Worm (Caenorhabditis elegans) whole organism, L1 larva: Measurements from ENCODE around the gene ZK177.3.

Experiments
- C04F5.9 ChIP-seq: sonication (generic microtip); optimal IDR thresholded peaks from 2 replicates; lab custom pipeline; 2016; ENCODE audit warnings: missing genetic modification characterization, missing compliant biosample characterization
- C16A3.4 ChIP-seq: fragments of 150-350 bp; optimal IDR thresholded peaks from 2 replicates; lab custom pipeline; 2014; ENCODE audit warnings: missing biosample characterization, missing genetic modification characterization
- C34B4.2 ChIP-seq: sonication (generic microtip); optimal IDR thresholded peaks from 2 replicates; lab custom pipeline; 2017; ENCODE audit warnings: mild to moderate bottlenecking, missing genetic modification characterization, missing compliant biosample characterization
- F16B12.6 ChIP-seq: fragments of 150-350 bp; optimal IDR thresholded peaks from 2 replicates; lab custom pipeline; 2014; ENCODE audit warnings: missing biosample characterization, missing genetic modification characterization
- alr-1 ChIP-seq: fragments of 200-800 bp; sonication (Bioruptor generic); optimal IDR thresholded peaks from 2 replicates; lab custom pipeline; 2018; ENCODE audit warnings: borderline replicate concordance, mild to moderate bottlenecking, missing genetic modification characterization, missing compliant biosample characterization
- ama-1 ChIP-seq: fragments of 150-350 bp; optimal IDR thresholded peaks from 2 replicates; lab custom pipeline; 2014
- blmp-1 ChIP-seq: fragments of 150-350 bp; optimal IDR thresholded peaks from 2 replicates; lab custom pipeline; 2014; ENCODE audit warnings: missing biosample characterization, missing genetic modification characterization
- ceh-63 ChIP-seq: fragments of 200-800 bp; sonication (Bioruptor generic); optimal IDR thresholded peaks from 2 replicates; lab custom pipeline; 2018; ENCODE audit warnings: mild to moderate bottlenecking, missing genetic modification characterization, missing compliant biosample characterization
- dpl-1 ChIP-seq, 3 experiments: fragments of 150-350 bp in 2 of 3; sonication (generic microtip) in 1 of 3; optimal IDR thresholded peaks; 2 replicates each; lab custom pipeline; 2014 to 2017; ENCODE audit warnings: missing biosample characterization in 3 of 3, missing genetic modification characterization in 3 of 3, missing genetic modification reagents in 3 of 3
- efl-1 ChIP-seq, 4 experiments: fragments of 150-350 bp; optimal IDR thresholded peaks in 3 of 4; peaks in 1 of 4; 1 replicate in 1 of 4; 2 replicates in 3 of 4; lab custom pipeline; 2014; ENCODE audit warnings: missing biosample characterization in 2 of 4, missing genetic modification characterization in 2 of 4, missing genetic modification reagents in 2 of 4
- egl-13 ChIP-seq: sonication (generic microtip); optimal IDR thresholded peaks from 2 replicates; lab custom pipeline; 2016; ENCODE audit warnings: missing genotype, missing genetic modification reagents, missing genetic modification characterization, missing compliant biosample characterization
- elt-3 ChIP-seq, 6 experiments: fragments of 150-350 bp in 1 of 6; sonication (generic microtip); optimal IDR thresholded peaks; 2 replicates each; lab custom pipeline; 2017 to 2018; ENCODE audit warnings: missing biosample characterization in 6 of 6, missing genetic modification characterization in 6 of 6, inconsistent platforms in 1 of 6
- fkh-10 ChIP-seq: sonication (generic microtip); optimal IDR thresholded peaks from 2 replicates; lab custom pipeline; 2017; ENCODE audit warnings: missing biosample characterization, missing genetic modification reagents, missing genetic modification characterization
- fkh-8 ChIP-seq: sonication (generic microtip); optimal IDR thresholded peaks from 2 replicates; lab custom pipeline; 2016; ENCODE audit warnings: mild to moderate bottlenecking, missing genetic modification characterization, missing compliant biosample characterization
- fos-1 ChIP-seq: fragments of 150-350 bp; optimal IDR thresholded peaks from 2 replicates; lab custom pipeline; 2014; ENCODE audit warnings: missing biosample characterization, missing genetic modification characterization
- irx-1 ChIP-seq: sonication (generic microtip); optimal IDR thresholded peaks from 2 replicates; lab custom pipeline; 2016; ENCODE audit warnings: missing genetic modification characterization, missing compliant biosample characterization
- jun-1 ChIP-seq: fragments of 150-350 bp; optimal IDR thresholded peaks from 2 replicates; lab custom pipeline; 2014; ENCODE audit warnings: missing biosample characterization, missing genetic modification reagents, missing genetic modification characterization
- lin-15B ChIP-seq: fragments of 150-350 bp; sonication (generic microtip); optimal IDR thresholded peaks from 3 replicates; lab custom pipeline; 2014; ENCODE audit warnings: missing biosample characterization, missing genetic modification characterization
- lin-35 ChIP-seq, 2 experiments: fragments of 150-350 bp; optimal IDR thresholded peaks; 2 replicates each; lab custom pipeline; 2014; ENCODE audit warnings: missing biosample characterization in 2 of 2, missing genetic modification characterization in 2 of 2, missing genetic modification reagents in 2 of 2
- lsy-2 ChIP-seq, 2 experiments: fragments of 150-350 bp; optimal IDR thresholded peaks; 2 replicates each; lab custom pipeline; 2014; ENCODE audit warnings: missing biosample characterization in 2 of 2, missing genetic modification characterization in 2 of 2
- mab-9 ChIP-seq: fragments of 200-800 bp; sonication (Bioruptor generic); IDR thresholded peaks from 2 replicates; pipeline ENCODE4 v1.3.6; 2022; ENCODE audit warnings: missing genetic modification reagents, missing genetic modification characterization, missing compliant biosample characterization
- mdl-1 ChIP-seq, 2 experiments: fragments of 150-350 bp; optimal IDR thresholded peaks; 2 replicates each; lab custom pipeline; 2014 to 2017; ENCODE audit warnings: missing biosample characterization in 2 of 2, missing genetic modification characterization in 2 of 2, inconsistent platforms in 1 of 2
- mef-2 ChIP-seq: fragments of 150-350 bp; optimal IDR thresholded peaks from 2 replicates; lab custom pipeline; 2014; ENCODE audit warnings: missing biosample characterization, missing genetic modification characterization
- mep-1 ChIP-seq: fragments of 150-350 bp; optimal IDR thresholded peaks from 2 replicates; lab custom pipeline; 2014; ENCODE audit warnings: missing biosample characterization, missing genetic modification characterization
- nhr-12 ChIP-seq: sonication (generic microtip); optimal IDR thresholded peaks from 2 replicates; lab custom pipeline; 2017; ENCODE audit warnings: missing biosample characterization, missing genetic modification characterization
- nhr-237 ChIP-seq: fragments of 150-350 bp; optimal IDR thresholded peaks from 2 replicates; lab custom pipeline; 2014; ENCODE audit warnings: missing biosample characterization, missing genetic modification characterization
- nhr-28 ChIP-seq: fragments of 150-350 bp; optimal IDR thresholded peaks from 2 replicates; lab custom pipeline; 2014; ENCODE audit warnings: missing biosample characterization, missing genetic modification characterization
- nhr-47 ChIP-seq: sonication (generic microtip); optimal IDR thresholded peaks from 2 replicates; lab custom pipeline; 2016; ENCODE audit warnings: mild to moderate bottlenecking, missing genetic modification characterization, moderate library complexity, missing compliant biosample characterization
- nhr-71 ChIP-seq: sonication (generic microtip); optimal IDR thresholded peaks from 2 replicates; lab custom pipeline; 2016; ENCODE audit warnings: mild to moderate bottlenecking, missing genetic modification characterization, moderate library complexity, missing compliant biosample characterization
- nhr-76 ChIP-seq: sonication (generic microtip); optimal IDR thresholded peaks from 2 replicates; lab custom pipeline; 2017; ENCODE audit warnings: missing biosample characterization, missing genetic modification characterization
- nhr-84 ChIP-seq: sonication (generic microtip); optimal IDR thresholded peaks from 2 replicates; lab custom pipeline; 2017; ENCODE audit warnings: missing biosample characterization, missing genetic modification characterization
- nhr-85 ChIP-seq: sonication (generic microtip); peaks from one replicate; lab custom pipeline; 2016; ENCODE audit warnings: missing genetic modification characterization, inconsistent platforms, missing compliant biosample characterization
- pag-3 ChIP-seq: sonication (generic microtip); optimal IDR thresholded peaks from 2 replicates; lab custom pipeline; 2017; ENCODE audit warnings: missing genetic modification characterization, mild to moderate bottlenecking, missing compliant biosample characterization, antibody characterized with exemption, borderline replicate concordance; ENCODE audit not compliant: insufficient read depth
- pax-3 ChIP-seq: fragments of 200-800 bp; sonication (Bioruptor generic); optimal IDR thresholded peaks from 2 replicates; lab custom pipeline; 2018; ENCODE audit warnings: mild to moderate bottlenecking, missing genetic modification characterization, moderate library complexity, missing compliant biosample characterization
- snpc-4 ChIP-seq: fragments of 150-350 bp; optimal IDR thresholded peaks from 2 replicates; lab custom pipeline; 2014; ENCODE audit warnings: missing biosample characterization, missing genetic modification characterization
- snu-23 ChIP-seq: sonication (generic microtip); optimal IDR thresholded peaks from 2 replicates; lab custom pipeline; 2016; ENCODE audit warnings: missing genetic modification characterization, missing compliant biosample characterization
- sox-4 ChIP-seq: sonication (generic microtip); optimal IDR thresholded peaks from 2 replicates; lab custom pipeline; 2016; ENCODE audit warnings: missing genetic modification characterization, missing compliant biosample characterization
- sup-37 ChIP-seq: fragments of 200-800 bp; sonication (Bioruptor generic); optimal IDR thresholded peaks from 2 replicates; lab custom pipeline; 2018; ENCODE audit warnings: mild to moderate bottlenecking, missing genetic modification characterization, missing compliant biosample characterization
- tbx-2 ChIP-seq: sonication (generic microtip); optimal IDR thresholded peaks from 2 replicates; lab custom pipeline; 2016; ENCODE audit warnings: missing genetic modification characterization, missing compliant biosample characterization
- tlp-1 ChIP-seq: fragments of 150-350 bp; optimal IDR thresholded peaks from 2 replicates; lab custom pipeline; 2014; ENCODE audit warnings: missing biosample characterization, missing genetic modification characterization
- unc-130 ChIP-seq: fragments of 150-350 bp; optimal IDR thresholded peaks from 2 replicates; lab custom pipeline; 2017; ENCODE audit warnings: missing biosample characterization, missing genetic modification characterization, inconsistent platforms
- unc-62 ChIP-seq: fragments of 150-350 bp; optimal IDR thresholded peaks from 2 replicates; lab custom pipeline; 2014; ENCODE audit warnings: missing biosample characterization, missing genetic modification reagents, missing genetic modification characterization
- unc-98 ChIP-seq: fragments of 200-800 bp; sonication (Bioruptor generic); IDR thresholded peaks from 2 replicates; pipeline ENCODE4 v1.3.6; 2022; ENCODE audit warnings: missing genetic modification characterization, missing compliant biosample characterization
- xbp-1 ChIP-seq: sonication (generic microtip); optimal IDR thresholded peaks from 2 replicates; lab custom pipeline; 2016; ENCODE audit warnings: missing genetic modification characterization, missing compliant biosample characterization
- ztf-11 ChIP-seq, 2 experiments: sonication (generic microtip); optimal IDR thresholded peaks; 2 replicates each; lab custom pipeline; 2016 to 2017; ENCODE audit warnings: missing genetic modification characterization in 2 of 2, missing biosample characterization in 1 of 2, missing compliant biosample characterization in 1 of 2
- ztf-4 ChIP-seq: fragments of 150-350 bp; optimal IDR thresholded peaks from 2 replicates; lab custom pipeline; 2014; ENCODE audit warnings: missing biosample characterization, missing genetic modification characterization

ZK177.3 gene

DNA sequence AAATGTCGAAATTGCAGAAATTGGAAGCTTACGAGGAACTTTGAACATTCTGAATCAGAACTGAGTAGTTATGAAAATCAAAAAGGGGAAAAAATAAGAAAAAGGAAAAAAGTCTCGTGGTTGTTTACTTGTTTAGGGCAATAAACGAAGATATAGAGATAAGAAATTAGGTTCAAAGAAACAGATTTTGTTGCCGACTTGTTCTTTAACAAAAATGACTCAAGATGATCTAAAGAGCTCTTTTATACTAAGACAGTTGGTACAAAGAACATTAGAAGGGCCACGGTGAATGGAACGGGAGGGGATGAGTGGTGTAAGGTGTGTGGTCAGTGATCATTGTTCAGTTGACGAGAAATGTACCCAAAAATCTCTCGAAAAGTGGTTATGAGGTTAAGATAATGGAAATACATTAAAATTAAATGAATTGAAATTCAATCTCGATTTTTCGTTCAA is 31.8 kb downstream of the ZK177.3 start, which contains the start of gene acdh-2:
Gene acdh-2 (minus strand): TSS at position 51 of the 453 bp plus-strand sequence.
- TF ChIP-seq nhr-71 (tag; lab: Kevin White, UChicago) = peak; percentile 51
- no peak for TF ChIP-seq ceh-63
- TF ChIP-seq mep-1 (tag; lab: Kevin White, UChicago) = no peak
- TF ChIP-seq fkh-10 (GFP tag; lab: Kevin White, UChicago) = no peak
- peak; percentile 22 for TF ChIP-seq snu-23 (GFP tag; lab: Kevin White, UChicago)
- TF ChIP-seq C16A3.4 (tag; lab: Kevin White, UChicago) = no peak

ce11 chrII:5549746-5550145 is 34.1 kb downstream of the ZK177.3 start, which contains the start of gene C17C3.6:
C17C3.6 (plus strand) TSS chrII:5550046.
- TF ChIP-seq ztf-4 (tag; lab: Kevin White, UChicago) (no peak), nhr-28 (tag; lab: Kevin White, UChicago) (no peak), sup-37 (GFP tag; lab: Kevin White, UChicago) (no peak), fkh-8 (tag; lab: Kevin White, UChicago) (no peak), nhr-12 (tag; lab: Kevin White, UChicago) (no peak), nhr-84 (tag; lab: Kevin White, UChicago) (no peak), lsy-2 (tag; optimal IDR thresholded peaks at IDR 0.05; lab: Kevin White, UChicago) (no peak), mef-2 (tag; lab: Kevin White, UChicago) (no peak), snu-23 (GFP tag; lab: Kevin White, UChicago) (no peak), nhr-85 (tag; lab: Kevin White, UChicago) (no peak), irx-1 (tag; lab: Kevin White, UChicago) (no peak), ama-1 (lab: Kevin White, UChicago) (no peak), unc-130 (tag; lab: Kevin White, UChicago) (no peak), tlp-1 (tag; lab: Kevin White, UChicago) (no peak), blmp-1 (tag; lab: Kevin White, UChicago) (no peak), sox-4 (tag; lab: Kevin White, UChicago) (no peak), mdl-1 (tag; optimal IDR thresholded peaks at IDR 0.05; lab: Kevin White, UChicago) (no peak)
- TF ChIP-seq, all 84 proteins: peak for 0

ce11 chrII:5551517-5551916 is 35.9 kb downstream of the ZK177.3 start, which contains the start of gene C17C3.5:
C17C3.5 (plus strand) TSS chrII:5551817.
- TF ChIP-seq ztf-11 (tag; optimal IDR thresholded peaks at IDR 0.05; lab: Kevin White, UChicago) = no peak
- no peak for TF ChIP-seq lsy-2 (tag; optimal IDR thresholded peaks at IDR 0.05; lab: Kevin White, UChicago)
- TF ChIP-seq dpl-1 (GFP tag; optimal IDR thresholded peaks at IDR 0.05; lab: Kevin White, UChicago) = no peak
- TF ChIP-seq mdl-1 (tag; optimal IDR thresholded peaks at IDR 0.05; lab: Kevin White, UChicago) = no peak
- no peak for TF ChIP-seq xbp-1 (tag; lab: Kevin White, UChicago)
- no peak for TF ChIP-seq snu-23 (GFP tag; lab: Kevin White, UChicago)
- TF ChIP-seq unc-98 = no peak
- TF ChIP-seq pag-3 (tag; lab: Kevin White, UChicago) = no peak
- no peak for TF ChIP-seq C16A3.4 (tag; lab: Kevin White, UChicago)
- no peak for TF ChIP-seq pax-3
- TF ChIP-seq nhr-76 (tag; lab: Kevin White, UChicago) = no peak
- TF ChIP-seq snpc-4 (tag; lab: Kevin White, UChicago) = no peak
- TF ChIP-seq nhr-28 (tag; lab: Kevin White, UChicago) = no peak
- TF ChIP-seq C34B4.2 (tag; lab: Kevin White, UChicago) = no peak
- TF ChIP-seq fos-1 (tag; lab: Kevin White, UChicago) = no peak
- no peak for TF ChIP-seq egl-13 (tag; lab: Kevin White, UChicago)
- no peak for TF ChIP-seq nhr-237 (tag; lab: Kevin White, UChicago)
- TF ChIP-seq efl-1 (optimal IDR thresholded peaks at IDR 0.05; lab: Kevin White, UChicago) = no peak
- TF ChIP-seq efl-1 (GFP tag; optimal IDR thresholded peaks at IDR 0.05 in 1 of 2; lab: Kevin White, UChicago) = no peak

ce11 chrII:5553531-5553930 is 37.9 kb downstream of the ZK177.3 start:
- no peak for TF ChIP-seq nhr-47 (tag; lab: Kevin White, UChicago)
- no peak for TF ChIP-seq lin-15B (tag; lab: Kevin White, UChicago)
- TF ChIP-seq efl-1 (optimal IDR thresholded peaks at IDR 0.05; lab: Kevin White, UChicago) = no peak
- no peak for TF ChIP-seq efl-1 (GFP tag; optimal IDR thresholded peaks at IDR 0.05 in 1 of 2; lab: Kevin White, UChicago)
- no peak for TF ChIP-seq F16B12.6 (tag; lab: Kevin White, UChicago)
- TF ChIP-seq snpc-4 (tag; lab: Kevin White, UChicago) = no peak
- TF ChIP-seq fos-1 (tag; lab: Kevin White, UChicago) = no peak
- TF ChIP-seq unc-62 = no peak
- peak in 1 of 2 experiments; percentile 30 for TF ChIP-seq lin-35 (GFP tag; optimal IDR thresholded peaks at IDR 0.05; lab: Kevin White, UChicago)
- no peak for TF ChIP-seq elt-3 (tag; optimal IDR thresholded peaks at IDR 0.05; lab: Kevin White, UChicago)
- TF ChIP-seq alr-1 (tag; lab: Kevin White, UChicago) = no peak
- TF ChIP-seq jun-1 (tag; lab: Kevin White, UChicago) = no peak
- no peak for TF ChIP-seq nhr-76 (tag; lab: Kevin White, UChicago)
- no peak for TF ChIP-seq C04F5.9 (tag; lab: Kevin White, UChicago)
- no peak for TF ChIP-seq sox-4 (tag; lab: Kevin White, UChicago)
- no peak for TF ChIP-seq mdl-1 (tag; optimal IDR thresholded peaks at IDR 0.05; lab: Kevin White, UChicago)
- no peak for TF ChIP-seq ceh-63
- TF ChIP-seq tbx-2 (tag; lab: Kevin White, UChicago) = no peak
- TF ChIP-seq mab-9 = no peak
